Worm (Caenorhabditis elegans) whole organism, late embryonic: ENCODE results near the gene nspf-2.

ENCODE experiments used
- ceh-31 ChIP-seq: sonication (generic microtip); optimal IDR thresholded peaks from 2 replicates; lab custom pipeline; 2016; ENCODE audit warnings: missing genetic modification characterization, missing compliant biosample characterization
- lin-11 ChIP-seq: fragments of 200-800 bp; sonication (Bioruptor generic); optimal IDR thresholded peaks from 2 replicates; lab custom pipeline; 2018; ENCODE audit warnings: mild to moderate bottlenecking, missing genetic modification characterization, missing compliant biosample characterization
- pha-4 ChIP-seq: fragments of 150-350 bp; optimal IDR thresholded peaks from 2 replicates; lab custom pipeline; 2018; ENCODE audit warnings: missing biosample characterization, missing genetic modification reagents, missing genetic modification characterization
- sox-4 ChIP-seq: sonication (generic microtip); optimal IDR thresholded peaks from 2 replicates; lab custom pipeline; 2017; ENCODE audit warnings: mild to moderate bottlenecking, missing genetic modification characterization, inconsistent platforms, missing compliant biosample characterization
- tbx-2 ChIP-seq: sonication (generic microtip); optimal IDR thresholded peaks from 2 replicates; lab custom pipeline; 2016; ENCODE audit warnings: missing genetic modification characterization, missing compliant biosample characterization

DNA sequence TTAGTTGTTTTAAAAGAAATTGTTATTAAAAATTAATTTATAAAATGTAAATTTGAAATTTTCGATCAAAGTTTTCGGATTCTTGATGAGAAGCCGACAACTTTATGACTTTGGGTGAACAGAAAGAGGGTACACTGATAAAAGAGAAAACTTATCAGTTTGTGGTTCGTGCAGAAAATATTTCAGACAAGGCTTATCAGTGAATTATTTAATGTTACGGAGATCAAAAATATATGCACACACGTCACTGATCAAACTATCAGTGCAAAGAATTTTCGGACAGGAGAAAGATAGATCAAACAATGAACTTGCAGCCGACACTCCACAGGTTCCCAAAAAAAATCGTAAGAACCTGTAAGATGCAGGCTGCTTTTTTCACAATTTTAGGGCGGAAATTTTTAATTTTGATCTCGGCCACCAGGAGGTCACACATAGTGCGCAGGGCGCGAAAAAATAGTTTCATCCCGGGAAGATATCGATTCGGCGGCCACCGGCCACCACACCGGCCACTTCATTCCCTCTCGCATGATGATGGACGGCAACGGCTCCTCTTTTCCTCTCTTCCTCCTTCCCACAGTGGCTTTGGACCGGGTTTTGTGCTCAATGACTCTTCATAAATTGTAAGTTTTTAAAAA is 11.1 kb upstream of the nspf-2 start, which contains the start of gene F22E5.17:
- TF ChIP-seq lin-11 (tag; lab: Kevin White, UChicago) (no peak), sox-4 (tag; lab: Kevin White, UChicago) (no peak), pha-4 (tag; lab: Kevin White, UChicago) (no peak), ceh-31 (tag; lab: Kevin White, UChicago) (no peak), tbx-2 (tag; lab: Kevin White, UChicago) (no peak)
